Worm (Caenorhabditis elegans): ENCODE measurements around the gene larp-1.
"Not testable (repeated sequence)": the region's sequence is repeated elsewhere in the genome, so short reads cannot be mapped to it uniquely, and the experiment has no call there.

- not testable (repeated sequence) for TF ChIP-seq him-1, dao-5, W03F9.2 (tag; optimal IDR thresholded peaks at IDR 0.05)
These were observed 45.0 kb upstream of the larp-1 start, which contains the start of gene C45G9.4 for ce11 chrIII:5062406-5062805.

All from whole organism, L4/young adult.